Fruit fly (Drosophila melanogaster) whole organism, embryonic: ENCODE results near the gene CG32295.

Experiments used
- Abd-B ChIP-seq: fragments of 200-800 bp; sonication (Bioruptor generic); optimal IDR thresholded peaks from 2 replicates; lab custom pipeline; 2018; ENCODE audit warnings: missing biosample characterization, mild to moderate bottlenecking, missing genetic modification characterization, moderate library complexity
- CG10267 ChIP-seq: fragments of 200-800 bp; sonication (Bioruptor generic); optimal IDR thresholded peaks from 2 replicates; lab custom pipeline; 2018; ENCODE audit warnings: missing biosample characterization, mild to moderate bottlenecking, missing genetic modification characterization, moderate library complexity
- CG10366 ChIP-seq: fragments of 200-800 bp; sonication (Bioruptor generic); IDR thresholded peaks from 2 replicates; pipeline ENCODE4 v1.3.6; 2022; ENCODE audit warnings: missing biosample characterization, missing genetic modification characterization
- CG10462 ChIP-seq: fragments of 200-800 bp; sonication (Bioruptor generic); optimal IDR thresholded peaks from 2 replicates; lab custom pipeline; 2016; ENCODE audit warnings: missing biosample characterization, missing genetic modification characterization
- CG10979 ChIP-seq: fragments of 200-800 bp; sonication (Bioruptor generic); optimal IDR thresholded peaks from 2 replicates; lab custom pipeline; 2018; ENCODE audit warnings: missing biosample characterization, mild to moderate bottlenecking, missing genetic modification characterization, moderate library complexity
- CG12236 ChIP-seq: fragments of 200-800 bp; sonication (Bioruptor generic); optimal IDR thresholded peaks from 2 replicates; lab custom pipeline; 2016; ENCODE audit warnings: missing biosample characterization, missing genetic modification characterization
- CG12744 ChIP-seq: fragments of 200-800 bp; sonication (Bioruptor generic); optimal IDR thresholded peaks from 2 replicates; lab custom pipeline; 2016; ENCODE audit warnings: missing biosample characterization, missing genetic modification characterization
- CG13894 ChIP-seq: fragments of 200-800 bp; sonication (Bioruptor generic); optimal IDR thresholded peaks from 3 replicates; lab custom pipeline; 2018; ENCODE audit warnings: missing biosample characterization, mild to moderate bottlenecking, missing genetic modification characterization, moderate library complexity
- CG14965 ChIP-seq: fragments of 200-800 bp; sonication (Bioruptor generic); optimal IDR thresholded peaks from 2 replicates; lab custom pipeline; 2016; ENCODE audit warnings: missing biosample characterization, missing genetic modification characterization, borderline replicate concordance
- CG15601 ChIP-seq: fragments of 200-800 bp; sonication (Bioruptor generic); optimal IDR thresholded peaks from 3 replicates; lab custom pipeline; 2019; ENCODE audit warnings: missing biosample characterization, mild to moderate bottlenecking, missing genetic modification characterization, moderate library complexity
- CG1602 ChIP-seq: fragments of 200-800 bp; sonication (Bioruptor generic); optimal IDR thresholded peaks from 3 replicates; lab custom pipeline; 2016; ENCODE audit warnings: missing biosample characterization, missing genetic modification characterization
- CG1647 ChIP-seq: fragments of 200-800 bp; sonication (Bioruptor generic); optimal IDR thresholded peaks from 3 replicates; lab custom pipeline; 2016; ENCODE audit warnings: missing biosample characterization, missing genetic modification characterization
- CG17385 ChIP-seq: fragments of 200-800 bp; sonication (Bioruptor generic); optimal IDR thresholded peaks from 3 replicates; lab custom pipeline; 2018; ENCODE audit warnings: missing biosample characterization, mild to moderate bottlenecking, missing genetic modification characterization
- CG2129 ChIP-seq: fragments of 200-800 bp; sonication (Bioruptor generic); IDR thresholded peaks from 2 replicates; pipeline ENCODE4 v1.3.6; 2022; ENCODE audit warnings: missing biosample characterization, missing genetic modification characterization; ENCODE audit not compliant: partially characterized antibody
- CG32767 ChIP-seq: fragments of 200-800 bp; sonication (Bioruptor generic); IDR thresholded peaks from 2 replicates; pipeline ENCODE4 v1.3.6; 2022; ENCODE audit warnings: missing biosample characterization, missing genetic modification characterization
- CG6654 ChIP-seq: fragments of 200-800 bp; sonication (Bioruptor generic); optimal IDR thresholded peaks from 2 replicates; lab custom pipeline; 2017; ENCODE audit warnings: missing biosample characterization, mild to moderate bottlenecking, missing genetic modification characterization
- CG7786 ChIP-seq: fragments of 200-800 bp; sonication (Bioruptor generic); optimal IDR thresholded peaks from 2 replicates; lab custom pipeline; 2016; ENCODE audit warnings: missing biosample characterization, missing genetic modification characterization
- CG8281 ChIP-seq: fragments of 200-800 bp; sonication (Bioruptor generic); optimal IDR thresholded peaks from 2 replicates; lab custom pipeline; 2018; ENCODE audit warnings: missing biosample characterization, mild to moderate bottlenecking, missing genetic modification characterization, moderate library complexity
- CG8290 ChIP-seq, 3 experiments: fragments of 200-800 bp; sonication (Bioruptor generic); optimal IDR thresholded peaks; 2 replicates each; lab custom pipeline; 2016 to 2019; ENCODE audit warnings: missing biosample characterization in 3 of 3, missing genetic modification characterization in 3 of 3, mild to moderate bottlenecking in 2 of 3, moderate library complexity in 1 of 3
- D ChIP-seq, 2 experiments: fragments of 200-800 bp in 1 of 2; fragments of >200 bp in 1 of 2; sonication (Bioruptor generic) in 1 of 2; optimal IDR thresholded peaks; 2 replicates in 1 of 2; 3 replicates in 1 of 2; lab custom pipeline; 2017; ENCODE audit warnings: mild to moderate bottlenecking in 1 of 2, missing biosample characterization in 1 of 2, missing genetic modification characterization in 1 of 2, missing genetic modification reagents in 1 of 2
- Dbx ChIP-seq: fragments of 200-800 bp; sonication (Bioruptor generic); IDR thresholded peaks from 3 replicates; pipeline ENCODE4 v1.3.6; 2022; ENCODE audit warnings: missing biosample characterization, missing genetic modification characterization
- Dp ChIP-seq: fragments of 200-800 bp; sonication (Bioruptor generic); optimal IDR thresholded peaks from 2 replicates; lab custom pipeline; 2018; ENCODE audit warnings: missing biosample characterization, mild to moderate bottlenecking, missing genetic modification characterization, moderate library complexity
- ERR ChIP-seq: fragments of 200-800 bp; sonication (Bioruptor generic); optimal IDR thresholded peaks from 2 replicates; lab custom pipeline; 2016; ENCODE audit warnings: missing biosample characterization, missing genetic modification characterization
- Ets65A ChIP-seq: fragments of 200-800 bp; sonication (Bioruptor generic); peaks from one replicate; lab custom pipeline; 2016; ENCODE audit warnings: missing biosample characterization, missing genetic modification characterization
- Fer2 ChIP-seq: fragments of 200-800 bp; sonication (Bioruptor generic); optimal IDR thresholded peaks from 2 replicates; lab custom pipeline; 2018; ENCODE audit warnings: missing biosample characterization, mild to moderate bottlenecking, missing genetic modification characterization, moderate library complexity
- Gsc ChIP-seq: fragments of 200-800 bp; sonication (Bioruptor generic); IDR thresholded peaks from 2 replicates; pipeline ENCODE4 v1.3.6; 2022; ENCODE audit warnings: missing biosample characterization, missing genetic modification characterization
- HmgD ChIP-seq: fragments of 200-800 bp; sonication (Bioruptor generic); optimal IDR thresholded peaks from 3 replicates; lab custom pipeline; 2016; ENCODE audit warnings: missing biosample characterization, missing genetic modification characterization
- Nf-YA ChIP-seq: fragments of 200-800 bp; sonication (Bioruptor generic); IDR thresholded peaks from 2 replicates; pipeline ENCODE4 v1.3.6; 2022; ENCODE audit warnings: missing biosample characterization, missing genetic modification characterization
- Trl ChIP-seq, 3 experiments: fragments of >200 bp in 2 of 3; fragments of 200-800 bp in 1 of 3; sonication (Bioruptor generic) in 1 of 3; optimal IDR thresholded peaks; 2 replicates in 1 of 3; 3 replicates in 2 of 3; lab custom pipeline; 2016 to 2017; ENCODE audit warnings: missing biosample characterization in 1 of 3, missing genetic modification characterization in 1 of 3
- Vsx1 ChIP-seq: fragments of 200-800 bp; sonication (Bioruptor generic); optimal IDR thresholded peaks from 2 replicates; lab custom pipeline; 2017; ENCODE audit warnings: missing biosample characterization, mild to moderate bottlenecking, missing genetic modification characterization, missing genetic modification reagents
- YL-1 ChIP-seq: fragments of 200-800 bp; sonication (Bioruptor generic); optimal IDR thresholded peaks from 3 replicates; lab custom pipeline; 2017; ENCODE audit warnings: missing biosample characterization, mild to moderate bottlenecking, missing genetic modification characterization
- ap ChIP-seq: fragments of 200-800 bp; sonication (Bioruptor generic); IDR thresholded peaks from 2 replicates; pipeline ENCODE4 v1.3.6; 2022; ENCODE audit warnings: missing biosample characterization, missing genetic modification characterization
- bsh ChIP-seq, 2 experiments: fragments of 200-800 bp; sonication (Bioruptor generic); optimal IDR thresholded peaks; 2 replicates each; lab custom pipeline; 2017 to 2018; ENCODE audit warnings: mild to moderate bottlenecking in 2 of 2, missing biosample characterization in 2 of 2, missing genetic modification characterization in 2 of 2, moderate library complexity in 1 of 2
- btn ChIP-seq: fragments of 200-800 bp; sonication (Bioruptor generic); optimal IDR thresholded peaks from 2 replicates; lab custom pipeline; 2016; ENCODE audit warnings: missing biosample characterization, missing genetic modification characterization
- crp ChIP-seq, 2 experiments: fragments of 200-800 bp; sonication (Bioruptor generic); optimal IDR thresholded peaks; 2 replicates in 1 of 2; 3 replicates in 1 of 2; lab custom pipeline; 2017; ENCODE audit warnings: missing biosample characterization in 2 of 2, missing genetic modification characterization in 2 of 2, mild to moderate bottlenecking in 1 of 2, moderate library complexity in 1 of 2
- dan ChIP-seq: fragments of 200-800 bp; sonication (Bioruptor generic); IDR thresholded peaks from 2 replicates; pipeline ENCODE4 v1.3.6; 2022; ENCODE audit warnings: missing biosample characterization, missing genetic modification characterization
- grau ChIP-seq: fragments of 200-800 bp; optimal IDR thresholded peaks from 3 replicates; lab custom pipeline; 2019; ENCODE audit warnings: missing biosample characterization, mild to moderate bottlenecking, missing genetic modification characterization, moderate library complexity
- gsb ChIP-seq: fragments of 200-800 bp; sonication (Bioruptor generic); IDR thresholded peaks from 2 replicates; pipeline ENCODE4 v1.3.6; 2022; ENCODE audit warnings: missing biosample characterization, missing genetic modification characterization
- h ChIP-seq: fragments of >200 bp; optimal IDR thresholded peaks from 2 replicates; lab custom pipeline; 2017
- ken ChIP-seq: fragments of 200-800 bp; sonication (Bioruptor generic); IDR thresholded peaks from 3 replicates; pipeline ENCODE4 v1.3.6; 2022; ENCODE audit warnings: missing biosample characterization, missing genetic modification characterization
- nerfin-2 ChIP-seq: fragments of 200-800 bp; sonication (Bioruptor generic); IDR thresholded peaks from 2 replicates; pipeline ENCODE4 v1.3.6; 2022; ENCODE audit warnings: missing biosample characterization, missing genetic modification characterization; ENCODE audit not compliant: partially characterized antibody
- oc ChIP-seq: fragments of 200-800 bp; sonication (Bioruptor generic); optimal IDR thresholded peaks from 2 replicates; lab custom pipeline; 2018; ENCODE audit warnings: missing biosample characterization, mild to moderate bottlenecking, missing genetic modification characterization, moderate library complexity
- pnt ChIP-seq: fragments of 200-800 bp; sonication (Bioruptor generic); optimal IDR thresholded peaks from 3 replicates; lab custom pipeline; 2016; ENCODE audit warnings: missing biosample characterization, missing genetic modification characterization
- shn ChIP-seq: fragments of 200-800 bp; sonication (Bioruptor generic); optimal IDR thresholded peaks from 3 replicates; lab custom pipeline; 2016; ENCODE audit warnings: missing biosample characterization, missing genetic modification characterization
- sisA ChIP-seq: fragments of 200-800 bp; sonication (Bioruptor generic); IDR thresholded peaks from 2 replicates; pipeline ENCODE4 v1.3.6; 2022; ENCODE audit warnings: missing biosample characterization, missing genetic modification characterization
- tgo ChIP-seq: fragments of 200-800 bp; sonication (Bioruptor generic); IDR thresholded peaks from 3 replicates; pipeline ENCODE4 v1.3.6; 2022; ENCODE audit warnings: missing biosample characterization, missing genetic modification characterization
- tll ChIP-seq, 2 experiments: fragments of 200-800 bp in 1 of 2; fragments of >200 bp in 1 of 2; sonication (Bioruptor generic) in 1 of 2; optimal IDR thresholded peaks; 2 replicates each; lab custom pipeline; 2017 to 2019; ENCODE audit warnings: missing biosample characterization in 2 of 2, missing genetic modification characterization in 2 of 2, mild to moderate bottlenecking in 1 of 2, moderate library complexity in 1 of 2
- trem ChIP-seq: fragments of 200-800 bp; optimal IDR thresholded peaks from 3 replicates; lab custom pipeline; 2019; ENCODE audit warnings: missing biosample characterization, mild to moderate bottlenecking, missing genetic modification characterization, moderate library complexity
- wek ChIP-seq: fragments of 200-800 bp; sonication (Bioruptor generic); optimal IDR thresholded peaks from 3 replicates; lab custom pipeline; 2018; ENCODE audit warnings: missing biosample characterization, mild to moderate bottlenecking, missing genetic modification characterization, moderate library complexity

The CG32295 gene

DNA sequence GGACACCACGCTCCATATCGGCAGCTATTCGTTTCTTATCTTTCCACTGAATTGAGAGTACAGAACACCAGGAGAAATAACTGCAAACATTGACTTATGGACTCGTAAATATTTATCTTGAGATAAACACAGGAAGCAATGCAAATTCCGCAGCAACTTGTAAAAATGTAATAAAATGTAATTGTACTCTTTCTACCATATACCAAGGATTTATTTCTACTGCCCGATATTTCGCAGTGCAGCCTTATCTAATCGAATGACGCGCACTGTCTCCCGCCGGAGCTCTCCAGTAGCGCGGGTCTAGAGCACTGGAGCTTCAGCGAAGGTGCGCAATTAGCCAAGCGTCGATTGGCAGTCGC lies 32.6 kb downstream of the CG32295 start (continued):
- peak; percentile 61 for TF ChIP-seq CG8281 (tag; lab: Kevin White, UChicago)
- TF ChIP-seq CG17385 (GFP tag; lab: Kevin White, UChicago) = peak; percentile 79
- peak; percentile 66 for TF ChIP-seq trem
- TF ChIP-seq CG6654 = peak; percentile 60
- TF ChIP-seq tll (GFP tag; optimal IDR thresholded peaks at IDR 0.05; lab: Kevin White, UChicago) = no peak
- peak; percentile 35; the same call in 1 of the 2 replicates for TF ChIP-seq Gsc (GFP tag; lab: Robert Waterston, UW)
- TF ChIP-seq h = no peak
- no peak for TF ChIP-seq wek
- TF ChIP-seq CG13894 (tag; lab: Kevin White, UChicago) = peak; percentile 90
- peak; percentile 82 for TF ChIP-seq grau (tag; lab: Kevin White, UChicago)
- peak; percentile 43 for TF ChIP-seq oc (tag; lab: Kevin White, UChicago)
- TF ChIP-seq CG8290 (GFP tag; optimal IDR thresholded peaks at IDR 0.05; lab: Kevin White, UChicago) = no peak
- TF ChIP-seq CG8290 (tag; optimal IDR thresholded peaks at IDR 0.05; lab: Kevin White, UChicago) = peak in 1 of 2 experiments; percentile 90
- peak; percentile 56 for TF ChIP-seq CG1602 (GFP tag; lab: Kevin White, UChicago)
- TF ChIP-seq CG10462 = no peak
- peak; percentile 66 for TF ChIP-seq dan
- peak; percentile 82 for TF ChIP-seq pnt (GFP tag; lab: Kevin White, UChicago)
- peak; percentile 87 for TF ChIP-seq ken (GFP tag; lab: Robert Waterston, UW)
- peak; percentile 69; the same call in 1 of the 2 replicates for TF ChIP-seq Nf-YA (GFP tag; lab: Robert Waterston, UW)
- peak in 1 of 2 experiments; percentile 2 for TF ChIP-seq Trl (optimal IDR thresholded peaks at IDR 0.05; lab: Kevin White, UChicago)
- peak; percentile 89 for TF ChIP-seq Trl (GFP tag; optimal IDR thresholded peaks at IDR 0.05; lab: Kevin White, UChicago)
- TF ChIP-seq ap (GFP tag; lab: Robert Waterston, UW) = peak; percentile 84
- TF ChIP-seq Dbx (GFP tag; lab: Robert Waterston, UW) = peak; percentile 96
- TF ChIP-seq CG10267 = peak; percentile 75
- TF ChIP-seq CG2129 = no peak
- TF ChIP-seq btn (GFP tag; lab: Kevin White, UChicago) = peak; percentile 70
- TF ChIP-seq Abd-B = peak; percentile 62
- TF ChIP-seq tgo (GFP tag; lab: Robert Waterston, UW) = peak; percentile 93
- TF ChIP-seq CG7786 (GFP tag; lab: Kevin White, UChicago) = peak; percentile 71
- TF ChIP-seq CG15601 = peak; percentile 32
- peak in 1 of 2 experiments; percentile 76 for TF ChIP-seq bsh (GFP tag; optimal IDR thresholded peaks at IDR 0.05; lab: Kevin White, UChicago)
- TF ChIP-seq CG12236 (GFP tag; lab: Kevin White, UChicago) = no peak
- peak; percentile 84 for TF ChIP-seq gsb (GFP tag; lab: Robert Waterston, UW)
- TF ChIP-seq YL-1 = no peak
- peak; percentile 81 for TF ChIP-seq CG32767 (GFP tag; lab: Robert Waterston, UW)
- peak; percentile 36 for TF ChIP-seq ERR (GFP tag; lab: Kevin White, UChicago)
- no peak for TF ChIP-seq HmgD (GFP tag; lab: Kevin White, UChicago)
- peak in 1 of 2 experiments; percentile 5 for TF ChIP-seq crp (GFP tag; optimal IDR thresholded peaks at IDR 0.05; lab: Kevin White, UChicago)
- peak; percentile 83 for TF ChIP-seq CG1647 (GFP tag; lab: Kevin White, UChicago)
- TF ChIP-seq CG10366 (GFP tag; lab: Robert Waterston, UW) = peak; percentile 87
- TF ChIP-seq Ets65A (GFP tag; lab: Kevin White, UChicago) = peak; percentile 97
- peak; percentile 60 for TF ChIP-seq CG12744 (GFP tag; lab: Kevin White, UChicago)
- peak; percentile 90 for TF ChIP-seq sisA (GFP tag; lab: Robert Waterston, UW)
- peak; percentile 45 for TF ChIP-seq Vsx1 (GFP tag; lab: Kevin White, UChicago)
- TF ChIP-seq CG10979 (tag; lab: Kevin White, UChicago) = peak; percentile 78
- TF ChIP-seq Dp (GFP tag; lab: Kevin White, UChicago) = no peak
- TF ChIP-seq shn (GFP tag; lab: Kevin White, UChicago) = peak; percentile 37
- TF ChIP-seq D (optimal IDR thresholded peaks at IDR 0.05; lab: Kevin White, UChicago) = no peak
- peak; percentile 75 for TF ChIP-seq D (GFP tag; optimal IDR thresholded peaks at IDR 0.05; lab: Kevin White, UChicago)
- TF ChIP-seq CG14965 = peak; percentile 47
- TF ChIP-seq Fer2 (tag; lab: Kevin White, UChicago) = peak; percentile 73
- TF ChIP-seq nerfin-2 (GFP tag; lab: Robert Waterston, UW) = no peak
